Worm (Caenorhabditis elegans) whole organism, mixed stage, embryonic: ENCODE data around the gene gbb-2.

ENCODE experiments used
- ceh-39 ChIP-seq: fragments of 150-350 bp; optimal IDR thresholded peaks from 2 replicates; lab custom pipeline; 2014; ENCODE audit warnings: missing biosample characterization, missing genetic modification characterization
- drap-1 ChIP-seq: fragments of 200-800 bp; sonication (Bioruptor generic); optimal IDR thresholded peaks from 3 replicates; lab custom pipeline; 2018; ENCODE audit warnings: mild to moderate bottlenecking, missing genetic modification characterization, missing compliant biosample characterization
- elt-3 ChIP-seq: fragments of 150-350 bp; optimal IDR thresholded peaks from 2 replicates; lab custom pipeline; 2014; ENCODE audit warnings: missing biosample characterization, missing genetic modification characterization
- lin-13 ChIP-seq: fragments of 150-350 bp; optimal IDR thresholded peaks from 2 replicates; lab custom pipeline; 2014; ENCODE audit warnings: missing biosample characterization, missing genetic modification characterization
- lsy-2 ChIP-seq: fragments of 150-350 bp; optimal IDR thresholded peaks from 2 replicates; lab custom pipeline; 2014; ENCODE audit warnings: missing biosample characterization, missing genetic modification characterization
- nhr-76 ChIP-seq: sonication (generic microtip); optimal IDR thresholded peaks from 2 replicates; lab custom pipeline; 2017; ENCODE audit warnings: missing biosample characterization, missing genetic modification characterization
- unc-39 ChIP-seq: fragments of 150-350 bp; optimal IDR thresholded peaks from 2 replicates; lab custom pipeline; 2014; ENCODE audit warnings: missing biosample characterization, missing genetic modification characterization
- unc-62 ChIP-seq: fragments of 150-350 bp; optimal IDR thresholded peaks from 2 replicates; lab custom pipeline; 2014; ENCODE audit warnings: missing biosample characterization, missing genetic modification reagents, missing genetic modification characterization

DNA sequence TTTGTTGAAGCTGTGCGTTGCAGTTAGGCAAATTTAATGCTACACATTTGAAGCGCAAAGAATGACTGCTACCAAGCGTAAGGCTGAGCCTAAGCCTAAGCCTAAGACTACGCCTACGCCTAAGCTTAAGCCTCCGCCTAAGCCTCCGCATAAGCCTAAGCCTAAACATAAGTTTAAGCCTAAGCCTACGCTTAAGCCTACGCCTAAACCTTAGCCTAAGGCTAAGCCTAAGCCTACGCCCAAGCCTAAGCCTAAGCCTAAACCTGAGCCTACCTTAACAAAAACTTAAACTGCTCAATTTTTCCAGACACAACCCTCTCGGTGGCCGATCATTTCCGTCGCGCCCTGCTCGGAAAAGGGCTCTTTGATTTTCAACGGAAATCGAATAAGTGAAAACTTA is 47.2 kb downstream of the gbb-2 start:
- no peak for TF ChIP-seq lsy-2
- no peak for TF ChIP-seq ceh-39
- TF ChIP-seq drap-1 (GFP tag; lab: Kevin White, UChicago) = no peak
- no peak for TF ChIP-seq nhr-76 (tag; lab: Kevin White, UChicago)
- TF ChIP-seq unc-39 = no peak
- TF ChIP-seq lin-13 (tag; lab: Kevin White, UChicago) = no peak
- no peak for TF ChIP-seq elt-3
- TF ChIP-seq unc-62 (GFP tag; lab: Kevin White, UChicago) = no peak
